Fruit fly (Drosophila melanogaster) whole organism, prepupa: ENCODE results near the gene CG6567.

Source experiments
- CG10669 ChIP-seq: fragments of 200-800 bp; sonication (Bioruptor generic); optimal IDR thresholded peaks from 3 replicates; lab custom pipeline; 2018; ENCODE audit warnings: missing biosample characterization, mild to moderate bottlenecking, missing genetic modification characterization, moderate library complexity
- CG15336 ChIP-seq: fragments of 200-800 bp; sonication (Bioruptor generic); IDR thresholded peaks from 2 replicates; pipeline ENCODE4 v1.3.6; 2022; ENCODE audit warnings: missing biosample characterization, missing genetic modification characterization
- CG1621 ChIP-seq: fragments of 200-800 bp; sonication (Bioruptor generic); optimal IDR thresholded peaks from 3 replicates; lab custom pipeline; 2018; ENCODE audit warnings: missing biosample characterization, mild to moderate bottlenecking, missing genetic modification characterization
- CG16779 ChIP-seq: fragments of 200-800 bp; sonication (Bioruptor generic); optimal IDR thresholded peaks from 3 replicates; lab custom pipeline; 2017; ENCODE audit warnings: missing biosample characterization, mild to moderate bottlenecking, missing genetic modification characterization
- CG3032 ChIP-seq: fragments of 200-800 bp; optimal IDR thresholded peaks from 2 replicates; lab custom pipeline; 2019; ENCODE audit warnings: missing biosample characterization, mild to moderate bottlenecking, missing genetic modification characterization, moderate library complexity
- CG31627 ChIP-seq: fragments of 200-800 bp; sonication (Bioruptor generic); optimal IDR thresholded peaks from 3 replicates; lab custom pipeline; 2016; ENCODE audit warnings: missing biosample characterization, missing genetic modification characterization
- CG32006 ChIP-seq: fragments of 200-800 bp; sonication (Bioruptor generic); optimal IDR thresholded peaks from 3 replicates; lab custom pipeline; 2017; ENCODE audit warnings: missing biosample characterization, mild to moderate bottlenecking, missing genetic modification characterization
- CG3919 ChIP-seq: fragments of 200-800 bp; sonication (Bioruptor generic); optimal IDR thresholded peaks from 3 replicates; lab custom pipeline; 2016; ENCODE audit warnings: missing biosample characterization, missing genetic modification characterization
- CG6163 ChIP-seq: fragments of 200-800 bp; sonication (Bioruptor generic); IDR thresholded peaks from 3 replicates; pipeline ENCODE4 v1.3.6; 2022; ENCODE audit warnings: missing biosample characterization, missing genetic modification characterization
- CG6792 ChIP-seq: fragments of 200-800 bp; sonication (Bioruptor generic); optimal IDR thresholded peaks from 3 replicates; lab custom pipeline; 2016; ENCODE audit warnings: missing biosample characterization, missing genetic modification characterization
- CG8319 ChIP-seq: fragments of 200-800 bp; sonication (Bioruptor generic); optimal IDR thresholded peaks from 3 replicates; lab custom pipeline; 2016; ENCODE audit warnings: missing biosample characterization, missing genetic modification characterization
- CG9139 ChIP-seq: fragments of 200-800 bp; sonication (Bioruptor generic); optimal IDR thresholded peaks from 3 replicates; lab custom pipeline; 2017; ENCODE audit warnings: missing biosample characterization, mild to moderate bottlenecking, missing genetic modification characterization
- Eip78C ChIP-seq: fragments of 200-800 bp; sonication (Bioruptor generic); peaks from one replicate; lab custom pipeline; 2016; ENCODE audit warnings: missing biosample characterization, missing genetic modification characterization
- Ets21C ChIP-seq: fragments of 200-800 bp; sonication (Bioruptor generic); optimal IDR thresholded peaks from 3 replicates; lab custom pipeline; 2016; ENCODE audit warnings: missing biosample characterization, missing genetic modification characterization
- Ets96B ChIP-seq: fragments of 200-800 bp; optimal IDR thresholded peaks from 2 replicates; lab custom pipeline; 2019; ENCODE audit warnings: missing biosample characterization, mild to moderate bottlenecking, missing genetic modification characterization, moderate library complexity
- Gug ChIP-seq: fragments of 200-800 bp; sonication (Bioruptor generic); IDR thresholded peaks from 2 replicates; pipeline ENCODE4 v1.3.6; 2022; ENCODE audit warnings: missing biosample characterization, missing genetic modification characterization
- Hr38 ChIP-seq: sonication (Bioruptor generic); optimal IDR thresholded peaks from 2 replicates; lab custom pipeline; 2016; ENCODE audit warnings: missing biosample characterization, missing genetic modification characterization
- Lpt ChIP-seq: fragments of 200-800 bp; sonication (Bioruptor generic); optimal IDR thresholded peaks from 3 replicates; lab custom pipeline; 2016; ENCODE audit warnings: missing biosample characterization, missing genetic modification characterization
- Met ChIP-seq: fragments of 200-800 bp; sonication (Bioruptor generic); optimal IDR thresholded peaks from 3 replicates; lab custom pipeline; 2016; ENCODE audit warnings: missing biosample characterization, missing genetic modification characterization
- Sox14 ChIP-seq: fragments of 200-800 bp; sonication (Bioruptor generic); optimal IDR thresholded peaks from 3 replicates; lab custom pipeline; 2016; ENCODE audit warnings: missing biosample characterization, missing genetic modification characterization
- achi ChIP-seq: fragments of 200-800 bp; sonication (Bioruptor generic); optimal IDR thresholded peaks from 3 replicates; lab custom pipeline; 2016; ENCODE audit warnings: missing biosample characterization, missing genetic modification characterization
- cyc ChIP-seq: fragments of 200-800 bp; sonication (Bioruptor generic); optimal IDR thresholded peaks from 3 replicates; lab custom pipeline; 2016; ENCODE audit warnings: missing biosample characterization, missing genetic modification characterization
- dac ChIP-seq: fragments of 200-800 bp; sonication (Bioruptor generic); optimal IDR thresholded peaks from 2 replicates; lab custom pipeline; 2017; ENCODE audit warnings: missing biosample characterization, mild to moderate bottlenecking, missing genetic modification characterization
- dsx ChIP-seq: fragments of 200-800 bp; optimal IDR thresholded peaks from 3 replicates; lab custom pipeline; 2019; ENCODE audit warnings: missing biosample characterization, mild to moderate bottlenecking, missing genetic modification characterization, moderate library complexity; ENCODE audit not compliant: poor library complexity, severe bottlenecking
- eg ChIP-seq: fragments of 200-800 bp; sonication (Bioruptor generic); IDR thresholded peaks from 3 replicates; pipeline ENCODE4 v1.3.6; 2022; ENCODE audit warnings: missing biosample characterization, missing genetic modification characterization
- esn ChIP-seq: fragments of 200-800 bp; sonication (Bioruptor generic); optimal IDR thresholded peaks from 2 replicates; lab custom pipeline; 2016; ENCODE audit warnings: missing biosample characterization, mild to moderate bottlenecking, missing genetic modification characterization, moderate library complexity
- fd59A ChIP-seq: fragments of 200-800 bp; sonication (Bioruptor generic); optimal IDR thresholded peaks from 2 replicates; lab custom pipeline; 2017; ENCODE audit warnings: missing biosample characterization, mild to moderate bottlenecking, missing genetic modification characterization, missing genetic modification reagents
- fkh ChIP-seq: fragments of 200-800 bp; sonication (Bioruptor generic); optimal IDR thresholded peaks from 3 replicates; lab custom pipeline; 2017; ENCODE audit warnings: missing biosample characterization, mild to moderate bottlenecking, missing genetic modification characterization, moderate library complexity
- lz ChIP-seq: fragments of 200-800 bp; sonication (Bioruptor generic); optimal IDR thresholded peaks from 3 replicates; lab custom pipeline; 2016; ENCODE audit warnings: missing biosample characterization, missing genetic modification characterization
- net ChIP-seq: fragments of 200-800 bp; sonication (Bioruptor generic); optimal IDR thresholded peaks from 3 replicates; lab custom pipeline; 2016; ENCODE audit warnings: missing biosample characterization, missing genetic modification characterization
- pdm3 ChIP-seq: fragments of 200-800 bp; sonication (Bioruptor generic); optimal IDR thresholded peaks from 3 replicates; lab custom pipeline; 2016; ENCODE audit warnings: missing biosample characterization, missing genetic modification characterization
- salr ChIP-seq, 2 experiments: fragments of 200-800 bp; sonication (Bioruptor generic); optimal IDR thresholded peaks; 3 replicates each; lab custom pipeline; 2016 to 2018; ENCODE audit warnings: missing biosample characterization in 2 of 2, missing genetic modification characterization in 2 of 2, mild to moderate bottlenecking in 1 of 2
- ss ChIP-seq, 2 experiments: fragments of 200-800 bp; sonication (Bioruptor generic); optimal IDR thresholded peaks; 2 replicates in 1 of 2; 3 replicates in 1 of 2; lab custom pipeline; 2017 to 2018; ENCODE audit warnings: mild to moderate bottlenecking in 2 of 2, missing biosample characterization in 2 of 2, missing genetic modification characterization in 2 of 2, moderate library complexity in 1 of 2
- svp ChIP-seq: fragments of 200-800 bp; sonication (Bioruptor generic); peaks from one replicate; lab custom pipeline; 2016; ENCODE audit warnings: missing biosample characterization, missing genetic modification characterization
- topi ChIP-seq: fragments of 200-800 bp; sonication (Bioruptor generic); optimal IDR thresholded peaks from 3 replicates; lab custom pipeline; 2016; ENCODE audit warnings: missing biosample characterization, missing genetic modification characterization
- vri ChIP-seq: fragments of 200-800 bp; sonication (Bioruptor generic); optimal IDR thresholded peaks from 3 replicates; lab custom pipeline; 2016; ENCODE audit warnings: missing biosample characterization, mild to moderate bottlenecking, missing genetic modification characterization

CG6567 gene

DNA sequence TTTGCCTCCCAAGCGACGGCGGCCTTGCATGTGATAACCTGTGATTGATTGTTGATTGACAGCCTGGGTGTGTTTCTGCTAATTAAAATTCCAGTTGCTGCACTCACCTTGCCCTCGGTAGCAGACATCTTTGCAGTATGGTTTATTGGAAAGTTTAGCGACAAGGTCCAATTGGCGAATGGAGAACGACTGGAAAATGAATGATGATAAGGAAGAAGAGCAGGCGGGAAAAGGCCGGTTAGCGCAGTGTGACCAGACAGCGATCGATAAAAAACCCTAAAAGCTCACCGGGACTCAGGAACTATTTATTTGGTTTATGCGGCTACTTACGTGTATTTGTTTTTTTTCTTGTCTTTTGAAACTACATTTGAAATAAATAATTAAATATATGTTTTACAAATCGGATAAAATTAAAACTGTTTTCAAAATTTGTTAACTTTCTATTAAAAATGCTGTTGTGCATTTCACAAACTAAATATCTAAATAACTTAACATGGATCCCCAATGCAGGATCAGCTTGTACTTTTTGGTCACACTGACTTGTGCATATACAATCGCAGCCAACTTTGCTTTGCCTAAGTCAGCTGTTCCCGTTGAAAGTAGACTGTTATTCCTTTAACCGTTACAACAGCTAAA is 18.0 kb upstream of the CG6567 start, which contains the start of gene Fdh (continued):
- TF ChIP-seq Lpt (GFP tag; lab: Kevin White, UChicago) (peak; percentile 44), CG9139 (GFP tag; lab: Kevin White, UChicago) (no peak), fd59A (GFP tag; lab: Kevin White, UChicago) (peak; percentile 26), cyc (GFP tag; lab: Kevin White, UChicago) (no peak), Met (GFP tag; lab: Kevin White, UChicago) (no peak), CG6792 (GFP tag; lab: Kevin White, UChicago) (peak; percentile 46), CG8319 (no peak), Gug (GFP tag; lab: Robert Waterston, UW) (no peak), Ets21C (GFP tag; lab: Kevin White, UChicago) (no peak)

DNA sequence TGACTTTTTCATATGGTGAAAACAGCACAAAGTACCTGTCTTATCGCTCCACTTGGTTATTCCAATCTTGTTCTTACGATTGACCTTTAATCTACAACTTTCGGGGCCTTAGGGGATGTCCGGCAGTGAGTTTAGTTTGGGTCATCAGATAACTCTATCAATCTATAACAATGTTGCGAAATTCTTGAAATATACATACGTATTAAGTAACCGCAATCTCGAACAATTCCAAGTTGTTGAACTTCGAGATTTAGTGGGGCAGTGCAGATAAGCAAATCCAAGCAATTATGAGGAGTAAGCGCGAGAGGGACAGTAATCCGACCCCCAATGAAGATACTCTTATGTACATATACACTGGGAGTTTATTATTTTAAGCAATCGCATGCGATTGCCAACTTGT is 16.3 kb upstream of the CG6567 start:
- TF ChIP-seq salr (GFP tag; optimal IDR thresholded peaks at IDR 0.05; lab: Kevin White, UChicago): no peak
- TF ChIP-seq dsx (GFP tag; lab: Kevin White, UChicago): peak; percentile 40
- no peak for TF ChIP-seq Met (GFP tag; lab: Kevin White, UChicago)
- no peak for TF ChIP-seq CG1621
- no peak for TF ChIP-seq Lpt (GFP tag; lab: Kevin White, UChicago)
- no peak for TF ChIP-seq lz (GFP tag; lab: Kevin White, UChicago)
- TF ChIP-seq CG10669 (GFP tag; lab: Kevin White, UChicago): no peak
- TF ChIP-seq svp: peak; percentile 93
- peak; percentile 79 for TF ChIP-seq vri (GFP tag; lab: Kevin White, UChicago)
- TF ChIP-seq CG32006: no peak
- TF ChIP-seq topi (GFP tag; lab: Kevin White, UChicago): no peak
- no peak for TF ChIP-seq Ets96B (tag; lab: Kevin White, UChicago)
- no peak for TF ChIP-seq Eip78C (GFP tag; lab: Kevin White, UChicago)
- TF ChIP-seq, all 60 proteins: peak for 3

DNA sequence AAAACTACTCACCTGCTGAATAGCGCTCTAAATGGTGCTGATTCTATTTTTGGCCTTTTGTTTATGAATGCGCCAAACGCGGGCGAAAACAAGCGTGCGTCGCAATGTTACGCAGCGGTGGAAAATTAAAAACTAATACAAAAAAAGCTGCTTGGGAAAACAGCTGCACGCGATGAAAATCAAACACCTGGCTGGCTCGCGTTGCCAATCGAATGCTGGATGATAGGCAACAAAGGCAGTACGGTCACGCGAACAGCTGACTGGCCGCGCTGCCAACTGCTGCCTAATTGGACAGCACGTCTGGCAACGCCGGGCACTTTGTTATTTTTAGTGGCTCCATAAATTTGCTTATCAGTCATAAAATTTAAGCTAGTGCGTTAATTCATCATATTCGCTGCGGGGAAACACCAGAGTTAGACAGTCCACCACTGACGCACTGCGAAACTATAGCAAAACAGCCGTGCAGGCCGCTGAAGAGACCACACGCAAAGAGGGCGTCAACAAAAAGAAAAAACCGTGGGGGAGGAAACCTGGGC is 14.2 kb upstream of the CG6567 start, which contains the start of the genes SelR and Tsp86D:
Gene SelR, minus strand, starts transcription at position 216 of the 536 bp plus-strand sequence.
Gene Tsp86D, plus strand, starts transcription at position 282 of the 536 bp plus-strand sequence.
- no peak for TF ChIP-seq CG6163
- TF ChIP-seq Sox14 (GFP tag; lab: Kevin White, UChicago): peak; percentile 58
- no peak for TF ChIP-seq Ets96B (tag; lab: Kevin White, UChicago)
- no peak for TF ChIP-seq Hr38 (GFP tag; lab: Kevin White, UChicago)
- TF ChIP-seq achi (GFP tag; lab: Kevin White, UChicago): no peak
- no peak for TF ChIP-seq dac (GFP tag; lab: Kevin White, UChicago)
- peak; percentile 31 for TF ChIP-seq net
- 0 out of 3 replicates have a peak, but pooled peaks have one; percentile 6 for TF ChIP-seq eg (GFP tag; lab: Robert Waterston, UW)
- TF ChIP-seq esn: peak; percentile 10
- no peak for TF ChIP-seq CG3032
- TF ChIP-seq ss (GFP tag; optimal IDR thresholded peaks at IDR 0.05; lab: Kevin White, UChicago): peak in 1 of 2 experiments; percentile 14
- no peak for TF ChIP-seq svp
- no peak for TF ChIP-seq CG31627 (GFP tag; lab: Kevin White, UChicago)
- TF ChIP-seq CG15336: peak; percentile 9; the same call in 1 of the 2 replicates
- no peak for TF ChIP-seq CG3919 (GFP tag; lab: Kevin White, UChicago)
- no peak for TF ChIP-seq pdm3
- no peak for TF ChIP-seq CG16779 (tag; lab: Kevin White, UChicago)
- peak; percentile 63 for TF ChIP-seq fkh
